Fruit fly (Drosophila melanogaster): ENCODE results near the gene Tdrd3.

Gene Tdrd3

DNA sequence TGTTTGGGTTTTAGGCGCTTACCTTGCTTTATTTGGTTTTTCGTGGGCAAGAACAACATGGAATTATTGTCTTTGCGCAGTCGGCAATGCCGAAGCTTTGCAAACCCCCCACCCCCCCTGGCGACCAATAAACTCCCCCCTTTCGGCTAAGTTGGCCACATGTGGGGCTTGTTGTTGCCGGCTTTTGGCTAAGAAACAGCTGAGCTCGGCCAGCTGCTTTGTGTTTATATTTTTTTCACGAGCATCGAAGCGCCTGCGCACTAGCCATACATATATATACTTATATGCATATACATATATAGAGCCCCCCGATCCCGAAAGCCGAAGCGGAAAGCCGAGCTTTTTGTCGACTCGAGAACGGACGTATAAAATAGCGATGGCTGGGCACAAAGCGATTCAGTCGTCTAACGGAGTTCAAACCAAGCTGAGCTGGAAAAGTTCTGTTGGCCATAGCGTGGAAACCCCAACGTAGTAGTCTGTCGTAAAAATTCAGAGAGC is 18.2 kb downstream of the Tdrd3 start, which contains the start of gene CG17839 (continued):
- TF ChIP-seq inv (GFP tag; IDR thresholded peaks at IDR 0.05; ENCODE audit: partially characterized antibody), result peak; percentile 20; the same call in 1 of the 2 replicates
- TF ChIP-seq HLH4C (GFP tag; IDR thresholded peaks at IDR 0.05; ENCODE audit: partially characterized antibody), result peak; percentile 40; the same call in 1 of the 3 replicates
- TF ChIP-seq CG10147 (GFP tag; optimal IDR thresholded peaks at IDR 0.05), result peak; percentile 14
- peak; percentile 49 for TF ChIP-seq CG4360 (GFP tag; IDR thresholded peaks at IDR 0.05)
- TF ChIP-seq Dfd (GFP tag; optimal IDR thresholded peaks at IDR 0.05), result no peak
- TF ChIP-seq sd (tag; optimal IDR thresholded peaks at IDR 0.05), result peak; percentile 79
- peak; percentile 30 for TF ChIP-seq oc (tag; optimal IDR thresholded peaks at IDR 0.05)
- peak; percentile 67 for TF ChIP-seq sens (GFP tag)
- TF ChIP-seq CG14860 (GFP tag; IDR thresholded peaks at IDR 0.05; ENCODE audit: partially characterized antibody), result 0 out of 3 replicates have a peak, but pooled peaks have one; percentile 34
- no peak for TF ChIP-seq CG11696 (GFP tag; IDR thresholded peaks at IDR 0.05)
- TF ChIP-seq Xrp1 (GFP tag; IDR thresholded peaks at IDR 0.05), result no peak
- peak; percentile 76 for TF ChIP-seq Jarid2 (GFP tag; optimal IDR thresholded peaks at IDR 0.05)
- 0 out of 2 replicates have a peak, but pooled peaks have one; percentile 19 for TF ChIP-seq E2f2 (GFP tag; IDR thresholded peaks at IDR 0.05)
- TF ChIP-seq CG8089 (GFP tag; optimal IDR thresholded peaks at IDR 0.05), result no peak
- TF ChIP-seq crp (GFP tag; optimal IDR thresholded peaks at IDR 0.05), result peak in 1 of 2 experiments; percentile 82
- no peak for TF ChIP-seq Lpt (GFP tag; optimal IDR thresholded peaks at IDR 0.05)
- peak; percentile 20 for TF ChIP-seq CG2678 (tag; optimal IDR thresholded peaks at IDR 0.05)
- TF ChIP-seq B-H1 (GFP tag; IDR thresholded peaks at IDR 0.05), result no peak; the same call in 2 of the 3 replicates
- peak; percentile 96; the same call in 3 of the 4 replicates for TF ChIP-seq chinmo (GFP tag; IDR thresholded peaks at IDR 0.05; ENCODE audit: partially characterized antibody)
- peak; percentile 51 for TF ChIP-seq sug (tag; optimal IDR thresholded peaks at IDR 0.05)
- peak; percentile 74 for TF ChIP-seq Fer1 (GFP tag; optimal IDR thresholded peaks at IDR 0.05)
- no peak for TF ChIP-seq CG17802 (tag; optimal IDR thresholded peaks at IDR 0.05)
- no peak for TF ChIP-seq Ada2b (GFP tag; IDR thresholded peaks at IDR 0.05)
- peak; percentile 86 for TF ChIP-seq ewg (GFP tag; optimal IDR thresholded peaks at IDR 0.05)
- TF ChIP-seq CG8290 (GFP tag; optimal IDR thresholded peaks at IDR 0.05), result no peak
- peak in 1 of 2 experiments; percentile 57 for TF ChIP-seq CG8290 (tag; optimal IDR thresholded peaks at IDR 0.05)
- TF ChIP-seq CG34224 (GFP tag; IDR thresholded peaks at IDR 0.05; ENCODE audit: partially characterized antibody), result peak; percentile 55
- no peak for TF ChIP-seq CG15011 (GFP tag; optimal IDR thresholded peaks at IDR 0.05)
- TF ChIP-seq CG16863 (GFP tag; optimal IDR thresholded peaks at IDR 0.05), result no peak
- TF ChIP-seq lmd (GFP tag; IDR thresholded peaks at IDR 0.05), result no peak
- TF ChIP-seq CG12769 (tag; optimal IDR thresholded peaks at IDR 0.05), result peak; percentile 74
- 0 out of 2 replicates have a peak, but pooled peaks have one; percentile 32 for TF ChIP-seq Scr (GFP tag; IDR thresholded peaks at IDR 0.05; ENCODE audit: partially characterized antibody)
- peak; percentile 61 for TF ChIP-seq CG13287 (GFP tag; IDR thresholded peaks at IDR 0.05; ENCODE audit: partially characterized antibody)
- peak; percentile 92 for TF ChIP-seq crol (GFP tag; IDR thresholded peaks at IDR 0.05)
- peak; percentile 74 for TF ChIP-seq mirr (GFP tag; optimal IDR thresholded peaks at IDR 0.05)
- TF ChIP-seq PHDP (tag; optimal IDR thresholded peaks at IDR 0.05), result peak; percentile 9
- TF ChIP-seq bcd (GFP tag; optimal IDR thresholded peaks at IDR 0.05), result peak; percentile 33
- TF ChIP-seq HLH3B (GFP tag; IDR thresholded peaks at IDR 0.05), result no peak; the same call in 1 of the 2 replicates
- no peak for TF ChIP-seq kni (GFP tag; optimal IDR thresholded peaks at IDR 0.05)
- peak; percentile 48; the same call in 1 of the 2 replicates for TF ChIP-seq sob (GFP tag; IDR thresholded peaks at IDR 0.05)
- TF ChIP-seq fd102C (GFP tag; optimal IDR thresholded peaks at IDR 0.05), result no peak
- peak; percentile 4 for TF ChIP-seq grau (tag; optimal IDR thresholded peaks at IDR 0.05)
- no peak for TF ChIP-seq CG2120 (GFP tag; optimal IDR thresholded peaks at IDR 0.05)
- peak; percentile 33 for TF ChIP-seq Meics (GFP tag; optimal IDR thresholded peaks at IDR 0.05)
- TF ChIP-seq CG8924 (tag; optimal IDR thresholded peaks at IDR 0.05), result peak; percentile 14
- peak; percentile 83 for TF ChIP-seq scrt (GFP tag; optimal IDR thresholded peaks at IDR 0.05)
- no peak for TF ChIP-seq CkIIα-i1 (GFP tag; IDR thresholded peaks at IDR 0.05)
- peak; percentile 62 for TF ChIP-seq CG6765 (GFP tag; optimal IDR thresholded peaks at IDR 0.05)
- TF ChIP-seq lab (GFP tag; optimal IDR thresholded peaks at IDR 0.05), result peak; percentile 71
